Fruit fly (Drosophila melanogaster) Kc167 (cell line): Measurements from ENCODE around the gene Cyp313a1.

ENCODE experiments used
- h ChIP-seq: fragments of >200 bp; optimal IDR thresholded peaks from 3 replicates; lab custom pipeline; 2018; ENCODE audit warnings: missing external identifiers
- insv ChIP-seq: fragments of >200 bp; optimal IDR thresholded peaks from 3 replicates; lab custom pipeline; 2018; ENCODE audit warnings: missing external identifiers
- psq ChIP-seq: fragments of >200 bp; optimal IDR thresholded peaks from 2 replicates; lab custom pipeline; 2017; ENCODE audit warnings: missing external identifiers
- ttk ChIP-seq: sonication (Bioruptor generic); optimal IDR thresholded peaks from 2 replicates; lab custom pipeline; 2017; ENCODE audit warnings: missing external identifiers

- no peak for TF ChIP-seq h (lab: Kevin White, UChicago)
- no peak for TF ChIP-seq ttk (lab: Kevin White, UChicago)
- TF ChIP-seq psq (lab: Kevin White, UChicago), result no peak
- no peak for TF ChIP-seq insv
Observed at dm6 chr3R:14478438-14479033, 42.3 kb upstream of the Cyp313a1 start.
